Fruit fly (Drosophila melanogaster) whole organism, embryonic: ENCODE results near the gene CG4041.
A peak's percentile ranks its signal among the peaks of the same experiment; 100 is the strongest.

Source experiments
- Aef1 ChIP-seq: fragments of 200-800 bp; sonication (Bioruptor generic); IDR thresholded peaks from 3 replicates; pipeline ENCODE4 v1.3.6; 2022; ENCODE audit warnings: missing biosample characterization, missing genetic modification characterization
- Antp ChIP-seq: fragments of 200-800 bp; sonication (Bioruptor generic); optimal IDR thresholded peaks from 3 replicates; lab custom pipeline; 2016; ENCODE audit warnings: missing biosample characterization, missing genetic modification characterization
- B-H1 ChIP-seq: fragments of 200-800 bp; sonication (Bioruptor generic); IDR thresholded peaks from 3 replicates; pipeline ENCODE4 v1.3.6; 2022; ENCODE audit warnings: missing biosample characterization, missing genetic modification characterization
- Blimp-1 ChIP-seq: fragments of 200-800 bp; sonication (Bioruptor generic); optimal IDR thresholded peaks from 3 replicates; lab custom pipeline; 2018; ENCODE audit warnings: missing biosample characterization, missing genetic modification characterization, mild to moderate bottlenecking, moderate library complexity, missing genetic modification reagents
- CG11093 ChIP-seq: fragments of 200-800 bp; sonication (Bioruptor generic); IDR thresholded peaks from 3 replicates; pipeline ENCODE4 v1.3.6; 2022; ENCODE audit warnings: missing biosample characterization, missing genetic modification characterization
- CG12219 ChIP-seq: fragments of 200-800 bp; sonication (Bioruptor generic); optimal IDR thresholded peaks from 3 replicates; lab custom pipeline; 2018; ENCODE audit warnings: missing biosample characterization, mild to moderate bottlenecking, missing genetic modification characterization
- CG12744 ChIP-seq: fragments of 200-800 bp; sonication (Bioruptor generic); optimal IDR thresholded peaks from 2 replicates; lab custom pipeline; 2016; ENCODE audit warnings: missing biosample characterization, missing genetic modification characterization
- CG12769 ChIP-seq: fragments of 200-800 bp; sonication (Bioruptor generic); optimal IDR thresholded peaks from 2 replicates; lab custom pipeline; 2019; ENCODE audit warnings: missing biosample characterization, mild to moderate bottlenecking, missing genetic modification characterization, moderate library complexity
- CG13424 ChIP-seq: fragments of 200-800 bp; sonication (Bioruptor generic); optimal IDR thresholded peaks from 2 replicates; lab custom pipeline; 2019; ENCODE audit warnings: missing biosample characterization, mild to moderate bottlenecking, missing genetic modification characterization, moderate library complexity
- CG14667 ChIP-seq: fragments of 200-800 bp; sonication (Bioruptor generic); IDR thresholded peaks from 2 replicates; pipeline ENCODE4 v1.3.6; 2022; ENCODE audit warnings: missing biosample characterization, missing genetic modification characterization
- CG18011 ChIP-seq: fragments of 200-800 bp; sonication (Bioruptor generic); optimal IDR thresholded peaks from 2 replicates; lab custom pipeline; 2017; ENCODE audit warnings: missing biosample characterization, missing genetic modification characterization, mild to moderate bottlenecking, moderate library complexity, missing genotype
- CG2202 ChIP-seq: fragments of 200-800 bp; sonication (Bioruptor generic); optimal IDR thresholded peaks from 2 replicates; lab custom pipeline; 2018; ENCODE audit warnings: missing biosample characterization, mild to moderate bottlenecking, missing genetic modification characterization
- CG2875 ChIP-seq: fragments of 200-800 bp; sonication (Bioruptor generic); optimal IDR thresholded peaks from 2 replicates; lab custom pipeline; 2017; ENCODE audit warnings: missing biosample characterization, mild to moderate bottlenecking, missing genetic modification characterization, missing genetic modification reagents
- CG30020 ChIP-seq: fragments of 200-800 bp; optimal IDR thresholded peaks from 2 replicates; lab custom pipeline; 2019; ENCODE audit warnings: missing biosample characterization, mild to moderate bottlenecking, missing genetic modification characterization, moderate library complexity
- CG31365 ChIP-seq: fragments of 200-800 bp; sonication (Bioruptor generic); optimal IDR thresholded peaks from 2 replicates; lab custom pipeline; 2018; ENCODE audit warnings: missing biosample characterization, mild to moderate bottlenecking, missing genetic modification characterization
- CG31441 ChIP-seq: fragments of 200-800 bp; sonication (Bioruptor generic); IDR thresholded peaks from 2 replicates; pipeline ENCODE4 v1.3.6; 2022; ENCODE audit warnings: missing biosample characterization, missing genetic modification characterization
- CG4617 ChIP-seq: fragments of 200-800 bp; sonication (Bioruptor generic); optimal IDR thresholded peaks from 3 replicates; lab custom pipeline; 2016; ENCODE audit warnings: missing biosample characterization, missing genetic modification characterization, borderline replicate concordance
- CG6683 ChIP-seq: fragments of 200-800 bp; sonication (Bioruptor generic); optimal IDR thresholded peaks from 2 replicates; lab custom pipeline; 2017; ENCODE audit warnings: missing biosample characterization, mild to moderate bottlenecking, missing genetic modification characterization, missing genetic modification reagents
- CG7271 ChIP-seq: fragments of 200-800 bp; sonication (Bioruptor generic); optimal IDR thresholded peaks from 2 replicates; lab custom pipeline; 2018; ENCODE audit warnings: missing biosample characterization, mild to moderate bottlenecking, missing genetic modification characterization, moderate library complexity
- CG7556 ChIP-seq: fragments of 200-800 bp; sonication (Bioruptor generic); optimal IDR thresholded peaks from 2 replicates; lab custom pipeline; 2017; ENCODE audit warnings: missing biosample characterization, mild to moderate bottlenecking, missing genetic modification characterization
- CG8281 ChIP-seq: fragments of 200-800 bp; sonication (Bioruptor generic); optimal IDR thresholded peaks from 2 replicates; lab custom pipeline; 2018; ENCODE audit warnings: missing biosample characterization, mild to moderate bottlenecking, missing genetic modification characterization, moderate library complexity
- D19B ChIP-seq: fragments of 200-800 bp; sonication (Bioruptor generic); optimal IDR thresholded peaks from 2 replicates; lab custom pipeline; 2017; ENCODE audit warnings: missing biosample characterization, mild to moderate bottlenecking, missing genetic modification characterization
- Deaf1 ChIP-seq: fragments of 200-800 bp; optimal IDR thresholded peaks from 3 replicates; lab custom pipeline; 2019; ENCODE audit warnings: missing biosample characterization, mild to moderate bottlenecking, missing genetic modification characterization, moderate library complexity
- Eip74EF ChIP-seq, 2 experiments: fragments of 200-800 bp in 1 of 2; fragments of >200 bp in 1 of 2; sonication (Bioruptor generic) in 1 of 2; optimal IDR thresholded peaks; 2 replicates each; lab custom pipeline; 2017 to 2019; ENCODE audit warnings: missing biosample characterization in 2 of 2, missing genetic modification characterization in 2 of 2, mild to moderate bottlenecking in 1 of 2, moderate library complexity in 1 of 2
- Ets65A ChIP-seq: fragments of 200-800 bp; sonication (Bioruptor generic); peaks from one replicate; lab custom pipeline; 2016; ENCODE audit warnings: missing biosample characterization, missing genetic modification characterization
- Gug ChIP-seq: fragments of 200-800 bp; sonication (Bioruptor generic); IDR thresholded peaks from 4 replicates; pipeline ENCODE4 v1.3.6; 2022; ENCODE audit warnings: missing biosample characterization, missing genetic modification characterization
- HLHmδ ChIP-seq: fragments of 200-800 bp; sonication (Bioruptor generic); optimal IDR thresholded peaks from 2 replicates; lab custom pipeline; 2018; ENCODE audit warnings: missing biosample characterization, mild to moderate bottlenecking, missing genetic modification characterization, moderate library complexity
- Lpt ChIP-seq: fragments of >200 bp; optimal IDR thresholded peaks from 2 replicates; lab custom pipeline; 2018; ENCODE audit warnings: missing biosample characterization, missing genetic modification characterization
- MESR4 ChIP-seq: fragments of 200-800 bp; sonication (Bioruptor generic); optimal IDR thresholded peaks from 2 replicates; lab custom pipeline; 2018; ENCODE audit warnings: missing biosample characterization, mild to moderate bottlenecking, missing genetic modification characterization, moderate library complexity
- MTF-1 ChIP-seq: fragments of 200-800 bp; sonication (Bioruptor generic); optimal IDR thresholded peaks from 2 replicates; lab custom pipeline; 2018; ENCODE audit warnings: missing biosample characterization, mild to moderate bottlenecking, missing genetic modification characterization, borderline replicate concordance
- Mes4 ChIP-seq: fragments of 200-800 bp; sonication (Bioruptor generic); optimal IDR thresholded peaks from 2 replicates; lab custom pipeline; 2016; ENCODE audit warnings: missing biosample characterization, missing genetic modification characterization
- Myb ChIP-seq: fragments of 200-800 bp; sonication (Bioruptor generic); optimal IDR thresholded peaks from 2 replicates; lab custom pipeline; 2016; ENCODE audit warnings: missing biosample characterization, missing genetic modification characterization
- TFAM ChIP-seq: fragments of 200-800 bp; sonication (Bioruptor generic); optimal IDR thresholded peaks from 2 replicates; lab custom pipeline; 2017; ENCODE audit warnings: missing biosample characterization, missing genetic modification characterization, inconsistent platforms
- abd-A ChIP-seq: fragments of 200-800 bp; sonication (Bioruptor generic); optimal IDR thresholded peaks from 3 replicates; lab custom pipeline; 2019; ENCODE audit warnings: missing biosample characterization, mild to moderate bottlenecking, missing genetic modification characterization, moderate library complexity
- br ChIP-seq: fragments of >200 bp; optimal IDR thresholded peaks from 2 replicates; lab custom pipeline; 2017
- crc ChIP-seq: fragments of 200-800 bp; sonication (Bioruptor generic); optimal IDR thresholded peaks from 2 replicates; lab custom pipeline; 2016; ENCODE audit warnings: missing biosample characterization, missing genetic modification characterization
- gcm ChIP-seq: fragments of 200-800 bp; sonication (Bioruptor generic); optimal IDR thresholded peaks from 2 replicates; lab custom pipeline; 2019; ENCODE audit warnings: missing biosample characterization, mild to moderate bottlenecking, missing genetic modification characterization, moderate library complexity
- hb ChIP-seq: fragments of 200-800 bp; sonication (Bioruptor generic); IDR thresholded peaks from 3 replicates; pipeline ENCODE4 v1.3.6; 2022; ENCODE audit warnings: missing biosample characterization, missing genetic modification characterization; ENCODE audit not compliant: partially characterized antibody
- hkb ChIP-seq, 2 experiments: fragments of 200-800 bp in 1 of 2; fragments of >200 bp in 1 of 2; sonication (Bioruptor generic) in 1 of 2; IDR thresholded peaks in 1 of 2; optimal IDR thresholded peaks in 1 of 2; 2 replicates each; pipeline versions ENCODE4 v1.3.6 to Lab custom; 2017 to 2022; ENCODE audit warnings: missing biosample characterization in 1 of 2, missing genetic modification characterization in 1 of 2
- hth ChIP-seq: fragments of >200 bp; optimal IDR thresholded peaks from 2 replicates; lab custom pipeline; 2017; ENCODE audit warnings: inconsistent platforms
- lbe ChIP-seq: fragments of 200-800 bp; sonication (Bioruptor generic); optimal IDR thresholded peaks from 2 replicates; lab custom pipeline; 2016; ENCODE audit warnings: missing biosample characterization, mild to moderate bottlenecking, missing genetic modification characterization
- lov ChIP-seq, 2 experiments: fragments of 200-800 bp in 1 of 2; fragments of >200 bp in 1 of 2; sonication (Bioruptor generic) in 1 of 2; IDR thresholded peaks in 1 of 2; optimal IDR thresholded peaks in 1 of 2; 2 replicates in 1 of 2; 3 replicates in 1 of 2; pipeline versions ENCODE4 v1.3.6 to Lab custom; 2017 to 2022; ENCODE audit warnings: missing biosample characterization in 1 of 2, missing genetic modification characterization in 1 of 2
- ranshi ChIP-seq: fragments of 200-800 bp; sonication (Bioruptor generic); IDR thresholded peaks from 2 replicates; pipeline ENCODE4 v1.3.6; 2022; ENCODE audit warnings: missing biosample characterization, missing genetic modification characterization
- repo ChIP-seq: fragments of 200-800 bp; sonication (Bioruptor generic); optimal IDR thresholded peaks from 2 replicates; lab custom pipeline; 2016; ENCODE audit warnings: missing biosample characterization, missing genetic modification characterization
- sisA ChIP-seq: fragments of 200-800 bp; sonication (Bioruptor generic); IDR thresholded peaks from 2 replicates; pipeline ENCODE4 v1.3.6; 2022; ENCODE audit warnings: missing biosample characterization, missing genetic modification characterization
- so ChIP-seq: fragments of 200-800 bp; sonication (Bioruptor generic); IDR thresholded peaks from 3 replicates; pipeline ENCODE4 v1.3.6; 2022; ENCODE audit warnings: missing biosample characterization, missing genetic modification characterization
- tap ChIP-seq: fragments of 200-800 bp; optimal IDR thresholded peaks from 3 replicates; lab custom pipeline; 2019; ENCODE audit warnings: missing biosample characterization, mild to moderate bottlenecking, missing genetic modification characterization, moderate library complexity
- tgo ChIP-seq: fragments of 200-800 bp; sonication (Bioruptor generic); IDR thresholded peaks from 3 replicates; pipeline ENCODE4 v1.3.6; 2022; ENCODE audit warnings: missing biosample characterization, missing genetic modification characterization
- tll ChIP-seq, 2 experiments: fragments of 200-800 bp in 1 of 2; fragments of >200 bp in 1 of 2; sonication (Bioruptor generic) in 1 of 2; optimal IDR thresholded peaks; 2 replicates each; lab custom pipeline; 2017 to 2019; ENCODE audit warnings: missing biosample characterization in 2 of 2, missing genetic modification characterization in 2 of 2, mild to moderate bottlenecking in 1 of 2, moderate library complexity in 1 of 2
- zen ChIP-seq: fragments of 200-800 bp; sonication (Bioruptor generic); optimal IDR thresholded peaks from 3 replicates; lab custom pipeline; 2018; ENCODE audit warnings: missing biosample characterization, mild to moderate bottlenecking, missing genetic modification characterization, moderate library complexity

Gene CG4041

dm6 chrX:4906573-4906972, 11.7 kb downstream of the CG4041 start, which contains the start of gene CG6927 (continued):
- TF ChIP-seq zen (tag; lab: Kevin White, UChicago) = peak; percentile 55
- no peak for TF ChIP-seq MTF-1
- TF ChIP-seq CG31441 = peak; percentile 57; the same call in 1 of the 2 replicates
- TF ChIP-seq hkb (optimal IDR thresholded peaks at IDR 0.05; lab: Kevin White, UChicago) = no peak
- TF ChIP-seq hkb (GFP tag; IDR thresholded peaks at IDR 0.05; lab: Robert Waterston, UW) = peak; percentile 86
- no peak for TF ChIP-seq tll (GFP tag; optimal IDR thresholded peaks at IDR 0.05; lab: Kevin White, UChicago)
- no peak for TF ChIP-seq MESR4
- peak; percentile 91 for TF ChIP-seq ranshi (GFP tag; lab: Robert Waterston, UW)
- TF ChIP-seq CG30020 (tag; lab: Kevin White, UChicago) = peak; percentile 55
- no peak for TF ChIP-seq TFAM (GFP tag; lab: Kevin White, UChicago)
- TF ChIP-seq CG4617 (GFP tag; lab: Kevin White, UChicago) = no peak
- TF ChIP-seq CG7271 (tag; lab: Kevin White, UChicago) = no peak
- TF ChIP-seq hth = no peak
- no peak for TF ChIP-seq lov (optimal IDR thresholded peaks at IDR 0.05; lab: Kevin White, UChicago)
- peak; percentile 87 for TF ChIP-seq lov (GFP tag; IDR thresholded peaks at IDR 0.05; lab: Robert Waterston, UW)
- TF ChIP-seq CG18011 (GFP tag; lab: Kevin White, UChicago) = no peak
- peak; percentile 74 for TF ChIP-seq CG13424 (tag; lab: Kevin White, UChicago)
- no peak for TF ChIP-seq repo (GFP tag; lab: Kevin White, UChicago)
- peak; percentile 52 for TF ChIP-seq Blimp-1
- no peak for TF ChIP-seq CG31365 (tag; lab: Kevin White, UChicago)
- TF ChIP-seq Mes4 (GFP tag; lab: Kevin White, UChicago) = no peak
- peak; percentile 70 for TF ChIP-seq CG7556 (GFP tag; lab: Kevin White, UChicago)
- TF ChIP-seq tap (tag; lab: Kevin White, UChicago) = peak; percentile 39
- peak; percentile 67 for TF ChIP-seq CG12769 (tag; lab: Kevin White, UChicago)
- peak; percentile 20 for TF ChIP-seq Myb (GFP tag; lab: Kevin White, UChicago)
- TF ChIP-seq Antp (GFP tag; lab: Kevin White, UChicago) = peak; percentile 47
- peak; percentile 35 for TF ChIP-seq crc (GFP tag; lab: Kevin White, UChicago)
- no peak for TF ChIP-seq CG12744 (GFP tag; lab: Kevin White, UChicago)
- TF ChIP-seq Eip74EF (GFP tag; optimal IDR thresholded peaks at IDR 0.05; lab: Kevin White, UChicago) = no peak
- peak; percentile 3 for TF ChIP-seq lbe (GFP tag; lab: Kevin White, UChicago)
- TF ChIP-seq CG14667 (GFP tag; lab: Robert Waterston, UW) = peak; percentile 90
- no peak for TF ChIP-seq CG12219
- TF ChIP-seq so (GFP tag; lab: Robert Waterston, UW) = peak; percentile 84
- TF ChIP-seq CG8281 (tag; lab: Kevin White, UChicago) = peak; percentile 75
- no peak for TF ChIP-seq Lpt (GFP tag; lab: Kevin White, UChicago)
- TF ChIP-seq abd-A = no peak
- TF ChIP-seq gcm = no peak
- peak; percentile 83 for TF ChIP-seq sisA
- TF ChIP-seq CG2202 (tag; lab: Kevin White, UChicago) = peak; percentile 6
- no peak for TF ChIP-seq HLHmδ (GFP tag; lab: Kevin White, UChicago)
- TF ChIP-seq hb (GFP tag; lab: Robert Waterston, UW) = no peak
- TF ChIP-seq CG11093 = peak; percentile 90
- peak; percentile 95 for TF ChIP-seq tgo (GFP tag; lab: Robert Waterston, UW)
- peak; percentile 9 for TF ChIP-seq D19B (GFP tag; lab: Kevin White, UChicago)
- peak; percentile 36 for TF ChIP-seq Deaf1 (tag; lab: Kevin White, UChicago)
- no peak for TF ChIP-seq CG6683 (GFP tag; lab: Kevin White, UChicago)
- peak; percentile 66; the same call in 3 of the 4 replicates for TF ChIP-seq Gug (GFP tag; lab: Robert Waterston, UW)
- TF ChIP-seq br = no peak
- TF ChIP-seq Ets65A (GFP tag; lab: Kevin White, UChicago) = no peak
- TF ChIP-seq Aef1 (GFP tag; lab: Robert Waterston, UW) = peak; percentile 90
- peak; percentile 92 for TF ChIP-seq B-H1 (GFP tag; lab: Robert Waterston, UW)
- no peak for TF ChIP-seq CG2875
